Fruit fly (Drosophila melanogaster) whole organism, pupa: Measurements from ENCODE around the gene CG17378.

Source experiments
- CG10348 ChIP-seq: fragments of 200-800 bp; sonication (Bioruptor generic); IDR thresholded peaks from 2 replicates; pipeline ENCODE4 v1.3.6; 2022; ENCODE audit warnings: missing biosample characterization, missing genetic modification characterization
- CG12605 ChIP-seq: fragments of 200-800 bp; sonication (Bioruptor generic); IDR thresholded peaks from 2 replicates; pipeline ENCODE4 v1.3.6; 2022; ENCODE audit warnings: missing biosample characterization, missing genetic modification characterization
- CG13204 ChIP-seq: fragments of 200-800 bp; sonication (Bioruptor generic); optimal IDR thresholded peaks from 2 replicates; lab custom pipeline; 2018; ENCODE audit warnings: missing biosample characterization, mild to moderate bottlenecking, missing genetic modification characterization, moderate library complexity
- CG14655 ChIP-seq: fragments of 200-800 bp; sonication (Bioruptor generic); optimal IDR thresholded peaks from 3 replicates; lab custom pipeline; 2017; ENCODE audit warnings: mild to moderate bottlenecking, missing biosample characterization, missing genetic modification reagents, missing genetic modification characterization
- CG15710 ChIP-seq: fragments of 200-800 bp; sonication (Bioruptor generic); optimal IDR thresholded peaks from 2 replicates; lab custom pipeline; 2018; ENCODE audit warnings: missing biosample characterization, mild to moderate bottlenecking, missing genetic modification characterization, moderate library complexity
- CG17806 ChIP-seq: fragments of 200-800 bp; sonication (Bioruptor generic); optimal IDR thresholded peaks from 2 replicates; lab custom pipeline; 2018; ENCODE audit warnings: missing biosample characterization, mild to moderate bottlenecking, missing genetic modification characterization, moderate library complexity
- CG32121 ChIP-seq: fragments of 200-800 bp; sonication (Bioruptor generic); IDR thresholded peaks from 2 replicates; pipeline ENCODE4 v1.3.6; 2022; ENCODE audit warnings: missing biosample characterization, missing genetic modification characterization
- CG34367 ChIP-seq: fragments of 200-800 bp; sonication (Bioruptor generic); optimal IDR thresholded peaks from 2 replicates; lab custom pipeline; 2018; ENCODE audit warnings: missing biosample characterization, mild to moderate bottlenecking, missing genetic modification characterization
- CG4496 ChIP-seq: fragments of 200-800 bp; sonication (Bioruptor generic); IDR thresholded peaks from 3 replicates; pipeline ENCODE4 v1.3.6; 2022; ENCODE audit warnings: missing biosample characterization, missing genetic modification characterization
- CG8159 ChIP-seq: fragments of 200-800 bp; sonication (Bioruptor generic); optimal IDR thresholded peaks from 3 replicates; lab custom pipeline; 2018; ENCODE audit warnings: missing biosample characterization, mild to moderate bottlenecking, missing genetic modification characterization, moderate library complexity
- CG8301 ChIP-seq: fragments of 200-800 bp; sonication (Bioruptor generic); optimal IDR thresholded peaks from 2 replicates; lab custom pipeline; 2018; ENCODE audit warnings: missing biosample characterization, mild to moderate bottlenecking, missing genetic modification characterization
- CG9948 ChIP-seq: fragments of 200-800 bp; sonication (Bioruptor generic); optimal IDR thresholded peaks from 2 replicates; lab custom pipeline; 2018; ENCODE audit warnings: missing biosample characterization, mild to moderate bottlenecking, missing genetic modification characterization, moderate library complexity
- D1 ChIP-seq: fragments of 200-800 bp; sonication (Bioruptor generic); optimal IDR thresholded peaks from 2 replicates; lab custom pipeline; 2018; ENCODE audit warnings: missing biosample characterization, mild to moderate bottlenecking, missing genetic modification characterization, moderate library complexity
- EcR ChIP-seq: fragments of 200-800 bp; sonication (Bioruptor generic); optimal IDR thresholded peaks from 3 replicates; lab custom pipeline; 2019; ENCODE audit warnings: missing biosample characterization, missing genetic modification characterization, mild to moderate bottlenecking, moderate library complexity, missing genetic modification reagents
- Ets98B ChIP-seq: fragments of 200-800 bp; sonication (Bioruptor generic); IDR thresholded peaks from 2 replicates; pipeline ENCODE4 v1.3.6; 2022; ENCODE audit warnings: missing biosample characterization, missing genetic modification characterization
- Pif1A ChIP-seq: fragments of 200-800 bp; sonication (Bioruptor generic); optimal IDR thresholded peaks from 3 replicates; lab custom pipeline; 2016; ENCODE audit warnings: missing biosample characterization, missing genetic modification characterization
- Pif1B ChIP-seq: fragments of 200-800 bp; sonication (Bioruptor generic); optimal IDR thresholded peaks from 3 replicates; lab custom pipeline; 2016; ENCODE audit warnings: missing biosample characterization, missing genetic modification characterization
- Snoo ChIP-seq: fragments of 200-800 bp; sonication (Bioruptor generic); optimal IDR thresholded peaks from 3 replicates; lab custom pipeline; 2017; ENCODE audit warnings: missing biosample characterization, mild to moderate bottlenecking, missing genetic modification characterization, inconsistent platforms
- fd96Ca ChIP-seq: fragments of 200-800 bp; sonication (Bioruptor generic); IDR thresholded peaks from 3 replicates; pipeline ENCODE4 v1.3.6; 2022; ENCODE audit warnings: missing biosample characterization, missing genetic modification characterization
- gl ChIP-seq: fragments of 200-800 bp; sonication (Bioruptor generic); optimal IDR thresholded peaks from 2 replicates; lab custom pipeline; 2018; ENCODE audit warnings: missing biosample characterization, mild to moderate bottlenecking, missing genetic modification characterization
- rn ChIP-seq: fragments of 200-800 bp; sonication (Bioruptor generic); IDR thresholded peaks from 2 replicates; pipeline ENCODE4 v1.3.6; 2022; ENCODE audit warnings: missing biosample characterization, missing genetic modification characterization

Gene CG17378

DNA sequence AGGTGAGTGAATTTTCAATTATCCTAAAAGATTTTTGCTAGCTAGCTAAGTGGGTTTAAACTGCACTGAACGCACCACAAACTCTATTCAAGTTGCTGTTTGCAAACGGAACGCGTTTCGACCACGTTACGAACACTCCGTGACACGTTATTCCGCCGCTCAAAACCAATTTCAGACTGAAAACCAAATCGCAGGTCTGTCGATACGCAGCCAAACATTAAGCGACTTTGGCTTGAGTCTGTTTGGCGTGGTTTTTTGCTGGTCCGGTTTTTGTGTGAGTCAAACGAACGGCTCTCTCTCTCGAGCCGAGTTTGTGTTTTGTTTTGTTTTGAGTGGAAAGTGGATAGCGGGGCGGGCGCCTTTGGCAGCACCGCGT is 20.6 kb downstream of the CG17378 start:
- TF ChIP-seq CG8301 (tag; lab: Kevin White, UChicago) (no peak), EcR (GFP tag; lab: Kevin White, UChicago) (no peak), CG17806 (no peak), Pif1A (no peak), CG4496 (no peak), rn (GFP tag; lab: Robert Waterston, UW) (no peak), CG32121 (GFP tag; lab: Robert Waterston, UW) (no peak), Pif1B (GFP tag; lab: Kevin White, UChicago) (no peak), CG15710 (no peak), CG34367 (tag; lab: Kevin White, UChicago) (no peak), Ets98B (GFP tag; lab: Robert Waterston, UW) (no peak), fd96Ca (no peak), D1 (tag; lab: Kevin White, UChicago) (no peak), CG13204 (no peak), CG9948 (tag; lab: Kevin White, UChicago) (no peak), Snoo (no peak)

DNA sequence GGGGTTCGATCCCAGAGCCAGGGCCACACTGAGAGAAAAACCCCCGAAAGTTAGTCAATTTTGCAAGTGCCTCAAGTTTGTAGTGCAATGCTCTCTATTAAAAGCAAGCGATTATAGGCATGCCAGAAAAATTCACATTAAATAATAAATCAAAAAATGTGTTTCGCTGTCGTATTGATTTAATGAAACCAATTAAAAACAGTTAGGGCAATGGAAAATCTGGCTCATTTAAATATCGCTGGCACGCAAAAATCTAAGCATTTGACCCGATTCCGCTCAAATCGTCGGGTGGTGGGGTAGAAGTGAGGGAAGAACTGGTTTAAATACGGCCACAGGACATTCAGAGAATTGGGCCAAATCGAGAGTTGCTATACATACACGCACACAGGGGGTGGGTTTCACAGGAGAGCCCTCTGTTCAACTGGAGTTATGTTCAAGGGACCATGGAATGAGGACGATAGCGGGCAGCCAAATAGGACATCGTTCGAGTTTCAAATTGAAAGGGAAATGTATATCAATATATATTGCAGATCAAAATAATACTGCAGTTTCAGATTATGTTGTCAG is 21.2 kb downstream of the CG17378 start:
- TF ChIP-seq EcR (GFP tag; lab: Kevin White, UChicago) (no peak), CG32121 (GFP tag; lab: Robert Waterston, UW) (peak; percentile 33; the same call in 1 of the 2 replicates), CG12605 (GFP tag; lab: Robert Waterston, UW) (no peak), CG9948 (tag; lab: Kevin White, UChicago) (no peak)

DNA sequence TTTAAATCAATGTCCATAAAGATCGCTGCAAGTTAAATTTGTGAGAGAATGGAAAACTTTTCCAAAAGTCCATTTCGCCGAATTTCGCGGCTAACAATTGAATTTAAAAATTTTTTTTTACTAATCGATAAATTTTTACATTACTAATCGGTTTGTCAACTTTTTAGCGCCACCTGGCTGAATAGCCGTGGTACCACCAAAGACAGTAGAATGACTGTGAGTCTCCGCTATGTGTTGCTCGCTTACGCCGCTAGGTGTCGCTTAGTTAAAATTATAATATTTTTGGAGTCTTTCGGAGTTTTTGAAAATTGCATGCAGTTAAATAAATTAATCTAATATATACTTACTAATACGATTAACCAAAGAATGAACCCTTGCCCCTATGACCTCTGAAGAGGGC is 23.6 kb downstream of the CG17378 start:
- peak; percentile 27 for TF ChIP-seq D1 (tag; lab: Kevin White, UChicago)
- TF ChIP-seq CG32121 (GFP tag; lab: Robert Waterston, UW), result no peak
- TF ChIP-seq rn (GFP tag; lab: Robert Waterston, UW), result no peak
- no peak for TF ChIP-seq Pif1B (GFP tag; lab: Kevin White, UChicago)
- TF ChIP-seq Snoo, result no peak
- TF ChIP-seq CG15710, result no peak

DNA sequence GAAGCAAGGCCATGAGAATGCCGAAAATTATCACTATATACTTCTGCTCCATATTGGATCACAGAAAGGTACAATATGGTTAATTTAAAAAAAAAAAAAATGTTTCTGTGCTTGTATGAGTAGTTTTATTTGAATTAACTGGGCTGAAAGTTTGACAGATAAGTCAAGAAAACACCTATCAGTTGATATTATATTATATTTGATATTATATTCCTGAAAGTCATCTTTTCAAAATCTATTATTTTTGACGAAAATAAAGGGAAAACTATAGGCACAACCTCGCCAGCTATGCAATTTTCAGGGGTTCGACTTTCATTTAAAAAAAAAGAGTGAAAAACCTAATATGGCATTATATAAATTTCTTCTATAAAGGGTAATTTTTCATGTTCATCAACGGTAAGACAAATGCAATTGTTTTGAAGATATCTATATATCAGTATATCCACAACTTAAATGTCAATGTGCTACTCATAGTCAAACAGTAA is 25.0 kb downstream of the CG17378 start, which contains the start of the genes nrv2 and CG43610:
nrv2 (minus strand) TSS at position 101 of the 485 bp plus-strand sequence.
CG43610 (plus strand) TSS at position 435 of the 485 bp plus-strand sequence.
- no peak for TF ChIP-seq CG10348
- TF ChIP-seq CG8301 (tag; lab: Kevin White, UChicago), result no peak

DNA sequence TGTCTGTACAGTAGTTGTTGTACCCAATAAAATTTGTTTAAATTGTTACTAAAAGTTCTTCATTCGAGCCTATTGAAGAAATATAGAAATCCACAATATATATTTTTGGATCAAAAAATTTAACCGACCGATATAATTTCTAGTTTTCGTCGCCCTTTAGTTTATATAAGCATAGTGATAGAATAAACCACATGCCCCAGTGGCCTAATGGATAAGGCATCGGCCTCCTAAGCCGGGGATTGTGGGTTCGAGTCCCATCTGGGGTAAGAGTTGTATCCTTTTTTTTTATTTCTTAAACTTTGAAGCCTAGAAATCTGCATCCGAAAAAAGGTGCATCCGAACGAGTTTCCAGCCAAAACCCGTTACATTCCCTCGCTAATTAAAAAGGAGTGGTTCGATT is 25.7 kb downstream of the CG17378 start:
- TF ChIP-seq Snoo, result no peak
- TF ChIP-seq rn (GFP tag; lab: Robert Waterston, UW), result no peak
- TF ChIP-seq fd96Ca, result no peak
- TF ChIP-seq, all 21 proteins: peak for 0

DNA sequence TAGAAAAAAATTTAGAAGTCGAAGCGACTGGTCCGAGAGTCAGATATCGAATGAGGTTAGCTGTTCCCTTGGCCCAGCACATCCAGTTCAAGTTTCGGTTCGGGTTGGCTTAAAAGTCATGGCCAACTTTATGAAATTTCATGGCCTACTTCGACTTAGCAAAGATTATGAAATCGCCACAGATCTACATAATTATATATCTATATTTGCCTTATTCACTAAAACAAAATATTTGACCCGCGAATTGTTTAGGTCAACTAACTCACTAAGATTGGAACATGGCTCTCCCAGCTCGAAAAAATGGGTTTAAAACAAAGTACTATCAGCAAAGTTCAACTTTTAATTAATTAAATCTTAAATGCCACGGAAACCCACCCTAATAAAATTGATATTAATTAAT is 27.0 kb downstream of the CG17378 start, which contains the start of gene CG17376:
CG17376 (minus strand) TSS at position 101 of the 400 bp plus-strand sequence.
- TF ChIP-seq gl (tag; lab: Kevin White, UChicago), result no peak
- no peak for TF ChIP-seq CG14655 (GFP tag; lab: Kevin White, UChicago)
- TF ChIP-seq CG34367 (tag; lab: Kevin White, UChicago), result no peak
- no peak for TF ChIP-seq CG13204
- TF ChIP-seq Pif1B (GFP tag; lab: Kevin White, UChicago), result no peak
- TF ChIP-seq CG32121 (GFP tag; lab: Robert Waterston, UW), result no peak
- no peak for TF ChIP-seq CG10348
- no peak for TF ChIP-seq CG15710
- TF ChIP-seq EcR (GFP tag; lab: Kevin White, UChicago), result no peak
- no peak for TF ChIP-seq CG8301 (tag; lab: Kevin White, UChicago)
- TF ChIP-seq D1 (tag; lab: Kevin White, UChicago), result no peak
- TF ChIP-seq CG17806, result no peak
- TF ChIP-seq, all 21 proteins: peak for 0

DNA sequence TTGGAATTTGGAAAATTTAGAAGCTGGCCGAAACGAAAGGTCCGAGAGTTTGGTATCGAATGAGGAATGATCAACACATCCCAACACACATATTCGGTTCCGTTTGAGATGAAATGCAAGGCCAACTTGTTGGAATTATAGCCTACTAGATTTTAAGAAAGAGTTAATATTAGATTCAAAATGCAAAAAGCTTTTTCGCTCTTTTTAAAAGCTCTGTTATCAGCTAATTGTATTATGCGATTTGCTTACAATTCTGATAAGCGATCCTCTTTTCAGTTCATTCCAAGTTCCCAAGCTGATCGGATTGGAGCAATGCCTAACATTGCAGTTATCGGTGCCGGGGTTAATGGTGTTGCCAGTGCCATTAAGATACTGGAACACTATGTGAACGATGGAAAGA is 28.9 kb downstream of the CG17378 start, which contains the start of the genes CG17377 and Daao2:
CG17377 (minus strand) TSS at position 101 of the 400 bp plus-strand sequence.
Daao2 (plus strand) TSS at position 272 of the 400 bp plus-strand sequence.
- TF ChIP-seq Pif1B (GFP tag; lab: Kevin White, UChicago) (no peak), Snoo (no peak), CG15710 (no peak), gl (tag; lab: Kevin White, UChicago) (no peak), CG9948 (tag; lab: Kevin White, UChicago) (no peak), CG17806 (no peak), EcR (GFP tag; lab: Kevin White, UChicago) (no peak), CG32121 (GFP tag; lab: Robert Waterston, UW) (no peak), D1 (tag; lab: Kevin White, UChicago) (no peak), Pif1A (no peak), fd96Ca (no peak)

DNA sequence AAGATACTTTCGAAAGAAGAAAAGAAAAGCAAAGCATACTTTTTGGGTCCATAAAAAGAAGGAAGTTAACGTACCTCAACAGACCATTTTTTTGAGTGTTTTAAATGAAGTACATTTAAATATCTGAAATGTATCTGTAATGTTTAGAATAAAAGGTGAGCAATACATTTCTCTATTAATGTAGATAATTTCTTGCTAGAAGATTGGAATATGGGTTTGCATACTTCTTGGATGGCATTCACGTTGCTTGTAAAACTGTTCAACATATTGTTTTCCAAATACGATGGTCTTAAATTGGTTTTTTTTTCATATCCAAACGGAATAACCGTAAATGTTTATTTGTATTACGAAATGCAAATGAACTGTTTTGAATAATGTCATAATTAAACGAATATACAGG is 31.9 kb downstream of the CG17378 start, which contains the start of gene CG17375:
CG17375 (minus strand) TSS at position 10 of the 400 bp plus-strand sequence.
- TF ChIP-seq CG10348 (no peak), Pif1A (no peak), EcR (GFP tag; lab: Kevin White, UChicago) (no peak), Pif1B (GFP tag; lab: Kevin White, UChicago) (no peak), CG13204 (no peak), Ets98B (GFP tag; lab: Robert Waterston, UW) (no peak), CG17806 (no peak), CG32121 (GFP tag; lab: Robert Waterston, UW) (no peak), CG4496 (no peak), CG9948 (tag; lab: Kevin White, UChicago) (no peak), rn (GFP tag; lab: Robert Waterston, UW) (no peak), CG8301 (tag; lab: Kevin White, UChicago) (no peak), CG8159 (tag; lab: Kevin White, UChicago) (no peak), D1 (tag; lab: Kevin White, UChicago) (no peak), Snoo (no peak)
